Worm (Caenorhabditis elegans) whole organism, young adult: ENCODE measurements around the gene spp-18.

ENCODE experiments used
- F33H1.4 ChIP-seq: fragments of 200-800 bp; sonication (Bioruptor generic); IDR thresholded peaks from 2 replicates; pipeline ENCODE4 v1.3.6; 2022; ENCODE audit warnings: missing genetic modification reagents, missing genetic modification characterization, missing compliant biosample characterization
- F49E8.2 ChIP-seq: sonication (generic microtip); optimal IDR thresholded peaks from 3 replicates; lab custom pipeline; 2017; ENCODE audit warnings: missing genetic modification characterization, mild to moderate bottlenecking, missing compliant biosample characterization, antibody characterized with exemption, moderate library complexity; ENCODE audit not compliant: insufficient read depth
- F57A8.1 ChIP-seq: fragments of 200-800 bp; sonication (Bioruptor generic); optimal IDR thresholded peaks from 2 replicates; lab custom pipeline; 2018; ENCODE audit warnings: mild to moderate bottlenecking, missing genetic modification characterization, moderate library complexity, missing compliant biosample characterization
- T26A5.8 ChIP-seq: sonication (generic microtip); optimal IDR thresholded peaks from 2 replicates; lab custom pipeline; 2016; ENCODE audit warnings: missing genetic modification characterization, missing compliant biosample characterization
- Y53G8AR.9 ChIP-seq: fragments of 200-800 bp; sonication (Bioruptor generic); conservative IDR thresholded peaks from 2 replicates; pipeline ENCODE4 v1.3.6; 2022; ENCODE audit warnings: missing genetic modification reagents, missing genetic modification characterization, missing compliant biosample characterization
- Y56A3A.18 ChIP-seq: fragments of 200-800 bp; sonication (Bioruptor generic); IDR thresholded peaks from 2 replicates; pipeline ENCODE4 v1.3.6; 2022; ENCODE audit warnings: missing genetic modification reagents, missing genetic modification characterization, missing compliant biosample characterization
- Y79H2A.3 ChIP-seq: fragments of 200-800 bp; sonication (Bioruptor generic); conservative IDR thresholded peaks from 2 replicates; pipeline ENCODE4 v1.3.6; 2022; ENCODE audit warnings: missing genetic modification reagents, missing genetic modification characterization, missing compliant biosample characterization
- attf-5 ChIP-seq: fragments of 200-800 bp; sonication (Bioruptor generic); optimal IDR thresholded peaks from 2 replicates; lab custom pipeline; 2018; ENCODE audit warnings: mild to moderate bottlenecking, missing genetic modification characterization, missing compliant biosample characterization
- bed-1 ChIP-seq: fragments of 200-800 bp; sonication (Bioruptor generic); IDR thresholded peaks from 2 replicates; pipeline ENCODE4 v1.3.6; 2022; ENCODE audit warnings: missing genetic modification reagents, missing genetic modification characterization, missing compliant biosample characterization
- ccch-3 ChIP-seq: fragments of 200-800 bp; sonication (Bioruptor generic); optimal IDR thresholded peaks from 2 replicates; lab custom pipeline; 2018; ENCODE audit warnings: mild to moderate bottlenecking, missing genetic modification characterization, missing compliant biosample characterization
- cebp-1 ChIP-seq, 2 experiments: fragments of 200-800 bp in 1 of 2; sonication (Bioruptor generic) in 1 of 2; sonication (generic microtip) in 1 of 2; IDR thresholded peaks in 1 of 2; optimal IDR thresholded peaks in 1 of 2; 2 replicates each; pipeline versions ENCODE4 v1.3.6 to Lab custom; 2017 to 2022; ENCODE audit warnings: missing compliant biosample characterization in 2 of 2, missing genetic modification characterization in 2 of 2, mild to moderate bottlenecking in 1 of 2, missing genetic modification reagents in 1 of 2, moderate library complexity in 1 of 2
- ceh-40 ChIP-seq: fragments of 200-800 bp; sonication (Bioruptor generic); IDR thresholded peaks from 2 replicates; pipeline ENCODE4 v1.3.6; 2022; ENCODE audit warnings: missing genetic modification characterization, missing compliant biosample characterization
- chd-7 ChIP-seq: sonication (generic microtip); optimal IDR thresholded peaks from 2 replicates; lab custom pipeline; 2016; ENCODE audit warnings: mild to moderate bottlenecking, missing genetic modification characterization, moderate library complexity, missing compliant biosample characterization
- egl-44 ChIP-seq: fragments of 200-800 bp; sonication (Bioruptor generic); IDR thresholded peaks from 2 replicates; pipeline ENCODE4 v1.3.6; 2022; ENCODE audit warnings: missing genetic modification reagents, missing genetic modification characterization, missing compliant biosample characterization
- egrh-3 ChIP-seq: fragments of 200-800 bp; sonication (Bioruptor generic); IDR thresholded peaks from 2 replicates; pipeline ENCODE4 v1.3.6; 2022; ENCODE audit warnings: missing genetic modification reagents, missing genetic modification characterization, missing compliant biosample characterization
- hsf-1 ChIP-seq: fragments of 200-800 bp; sonication (Bioruptor generic); IDR thresholded peaks from 2 replicates; pipeline ENCODE4 v1.3.6; 2022; ENCODE audit warnings: missing genetic modification reagents, missing genetic modification characterization, missing compliant biosample characterization
- let-607 ChIP-seq, 2 experiments: fragments of 200-800 bp in 1 of 2; sonication (Bioruptor generic) in 1 of 2; sonication (generic microtip) in 1 of 2; optimal IDR thresholded peaks; 2 replicates each; lab custom pipeline; 2016 to 2018; ENCODE audit warnings: mild to moderate bottlenecking in 2 of 2, missing compliant biosample characterization in 2 of 2, missing genetic modification characterization in 2 of 2, moderate library complexity in 2 of 2, missing genotype in 1 of 2
- lin-26 ChIP-seq: fragments of 200-800 bp; sonication (Bioruptor generic); IDR thresholded peaks from 2 replicates; pipeline ENCODE4 v1.3.6; 2022; ENCODE audit warnings: missing genetic modification reagents, missing genetic modification characterization, missing compliant biosample characterization
- mcd-1 ChIP-seq: fragments of 200-800 bp; sonication (Bioruptor generic); IDR thresholded peaks from 2 replicates; pipeline ENCODE4 v1.3.6; 2022; ENCODE audit warnings: missing genetic modification reagents, missing genetic modification characterization, missing compliant biosample characterization
- nhr-179 ChIP-seq: sonication (generic microtip); optimal IDR thresholded peaks from 2 replicates; lab custom pipeline; 2016; ENCODE audit warnings: mild to moderate bottlenecking, missing genetic modification characterization, missing compliant biosample characterization
- nhr-80 ChIP-seq: sonication (generic microtip); optimal IDR thresholded peaks from 2 replicates; lab custom pipeline; 2016; ENCODE audit warnings: missing genetic modification characterization, missing compliant biosample characterization
- pbrm-1 ChIP-seq: fragments of 200-800 bp; sonication (Bioruptor generic); IDR thresholded peaks from 2 replicates; pipeline ENCODE4 v1.3.6; 2022; ENCODE audit warnings: missing genetic modification reagents, missing genetic modification characterization, missing compliant biosample characterization
- rcor-1 ChIP-seq: fragments of 200-800 bp; sonication (Bioruptor generic); IDR thresholded peaks from 2 replicates; pipeline ENCODE4 v1.3.6; 2022; ENCODE audit warnings: missing genetic modification reagents, missing genetic modification characterization, missing compliant biosample characterization
- sdz-38 ChIP-seq: sonication (generic microtip); optimal IDR thresholded peaks from 2 replicates; lab custom pipeline; 2016; ENCODE audit warnings: missing genotype, missing genetic modification characterization, missing compliant biosample characterization
- snpc-1.1 ChIP-seq: sonication (generic microtip); optimal IDR thresholded peaks from 2 replicates; lab custom pipeline; 2017; ENCODE audit warnings: missing genetic modification characterization, mild to moderate bottlenecking, missing compliant biosample characterization, antibody characterized with exemption, moderate library complexity, missing genotype, missing genetic modification reagents; ENCODE audit not compliant: insufficient read depth
- snpc-3.4 ChIP-seq: sonication (generic microtip); optimal IDR thresholded peaks from 2 replicates; lab custom pipeline; 2017; ENCODE audit warnings: missing genetic modification characterization, mild to moderate bottlenecking, missing compliant biosample characterization, antibody characterized with exemption, moderate library complexity, missing genotype, missing genetic modification reagents
- xnd-1 ChIP-seq: sonication (generic microtip); optimal IDR thresholded peaks from 2 replicates; lab custom pipeline; 2016; ENCODE audit warnings: missing genotype, missing genetic modification reagents, missing genetic modification characterization, missing compliant biosample characterization
- ztf-26 ChIP-seq: sonication (generic microtip); optimal IDR thresholded peaks from 2 replicates; lab custom pipeline; 2017; ENCODE audit warnings: missing genetic modification characterization, missing compliant biosample characterization
- ztf-28 ChIP-seq: fragments of 200-800 bp; sonication (Bioruptor generic); IDR thresholded peaks from 2 replicates; pipeline ENCODE4 v1.3.6; 2022; ENCODE audit warnings: missing genetic modification reagents, missing genetic modification characterization, missing compliant biosample characterization
- ztf-3 ChIP-seq: fragments of 200-800 bp; sonication (Bioruptor generic); optimal IDR thresholded peaks from 2 replicates; lab custom pipeline; 2018; ENCODE audit warnings: mild to moderate bottlenecking, missing genetic modification characterization, missing compliant biosample characterization

Gene spp-18

DNA sequence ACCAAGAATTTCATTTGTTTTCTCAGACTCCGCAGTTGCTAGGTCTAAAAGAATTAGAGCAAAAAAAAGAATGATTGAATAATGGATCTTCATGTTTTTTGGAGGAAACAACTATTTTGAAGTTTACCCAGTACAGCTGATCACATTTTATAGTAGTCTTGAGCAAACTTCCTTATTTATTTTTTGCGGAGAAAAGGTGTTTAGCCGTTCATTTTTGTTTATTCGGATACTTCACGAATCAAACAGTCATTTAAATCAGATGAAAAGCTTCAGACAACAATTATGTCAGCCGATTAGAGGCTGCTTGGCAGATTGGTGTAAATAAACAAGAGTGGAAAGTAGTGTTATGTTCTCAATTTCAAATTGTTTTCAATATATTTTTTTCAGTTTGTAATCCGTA lies 30.8 kb downstream of the spp-18 start, which contains the start of gene W09C2.8 (continued):
- no peak for TF ChIP-seq Y53G8AR.9 (GFP tag; lab: Robert Waterston, UW)

DNA sequence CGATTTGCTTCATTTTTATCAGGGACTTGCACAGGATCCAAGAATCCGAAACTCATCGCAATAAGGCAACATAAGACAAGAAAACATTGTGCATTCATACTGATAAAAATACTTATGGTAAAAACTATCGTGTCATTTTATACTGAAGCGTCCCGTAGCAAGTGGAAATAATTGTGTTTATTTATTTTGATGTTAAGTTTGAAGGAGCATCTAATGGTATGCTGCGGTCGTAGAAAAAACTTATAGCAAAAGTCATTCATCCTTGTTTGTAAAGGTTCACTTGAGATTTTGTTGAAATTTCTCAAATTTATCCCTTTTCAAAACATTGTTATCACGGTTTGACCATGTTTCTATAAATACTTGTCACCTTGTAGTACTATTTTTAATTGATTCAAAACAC lies 31.5 kb downstream of the spp-18 start, which contains the start of gene W09C2.10:
Gene W09C2.10 (minus strand): TSS at position 101 of the 400 bp plus-strand sequence.
- no peak for TF ChIP-seq Y79H2A.3 (GFP tag; lab: Robert Waterston, UW)
- TF ChIP-seq, all 124 proteins: peak for 0

- TF ChIP-seq attf-5, result peak; percentile 3
- TF ChIP-seq mcd-1 (GFP tag; lab: Robert Waterston, UW), result no peak
- no peak for TF ChIP-seq ztf-26 (tag; lab: Kevin White, UChicago)
- TF ChIP-seq nhr-80 (tag; lab: Kevin White, UChicago), result peak; percentile 36
- TF ChIP-seq cebp-1 (GFP tag; IDR thresholded peaks at IDR 0.05; lab: Robert Waterston, UW), result no peak
- TF ChIP-seq cebp-1 (tag; optimal IDR thresholded peaks at IDR 0.05; lab: Kevin White, UChicago), result peak; percentile 3
Measured at ce11 chrIV:9625829-9626228, 32.3 kb downstream of the spp-18 start.

ce11 chrIV:9627033-9627432 lies 33.5 kb downstream of the spp-18 start:
- no peak for TF ChIP-seq xnd-1 (tag; lab: Kevin White, UChicago)
- TF ChIP-seq egl-44 (GFP tag; lab: Robert Waterston, UW), result no peak
- no peak for TF ChIP-seq rcor-1 (GFP tag; lab: Robert Waterston, UW)
- no peak for TF ChIP-seq F49E8.2
- TF ChIP-seq Y56A3A.18 (GFP tag; lab: Robert Waterston, UW), result no peak
- TF ChIP-seq Y79H2A.3 (GFP tag; lab: Robert Waterston, UW), result no peak
- TF ChIP-seq ztf-3 (GFP tag; lab: Kevin White, UChicago), result no peak
- TF ChIP-seq pbrm-1 (GFP tag; lab: Robert Waterston, UW), result no peak
- no peak for TF ChIP-seq cebp-1 (GFP tag; IDR thresholded peaks at IDR 0.05; lab: Robert Waterston, UW)
- TF ChIP-seq cebp-1 (tag; optimal IDR thresholded peaks at IDR 0.05; lab: Kevin White, UChicago), result no peak
- TF ChIP-seq, all 124 proteins: peak for 0

DNA sequence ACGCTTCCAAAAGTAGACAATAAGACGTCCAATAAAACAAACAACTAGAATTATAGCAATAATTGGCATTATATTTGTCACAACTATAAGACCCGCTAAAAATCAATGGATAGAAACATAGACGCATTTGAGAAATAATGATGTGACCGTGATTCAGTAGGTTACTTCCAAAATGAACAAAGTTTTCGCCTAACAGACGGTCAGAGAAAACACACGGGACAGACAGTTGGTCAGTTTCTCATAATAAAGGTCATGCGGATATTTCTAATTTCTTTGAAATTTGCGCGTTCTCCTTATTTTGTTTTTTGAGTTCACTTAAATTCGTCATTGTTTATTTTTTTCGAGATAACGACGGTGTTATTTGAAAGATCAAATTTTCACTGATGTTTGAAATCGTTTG lies 38.1 kb downstream of the spp-18 start:
- TF ChIP-seq F49E8.2, result no peak
- 0 out of 2 replicates have a peak, but pooled peaks have one; percentile 12 for TF ChIP-seq lin-26 (GFP tag; lab: Robert Waterston, UW)
- TF ChIP-seq chd-7 (tag; lab: Kevin White, UChicago), result no peak
- TF ChIP-seq, all 124 proteins: peak for 1

DNA sequence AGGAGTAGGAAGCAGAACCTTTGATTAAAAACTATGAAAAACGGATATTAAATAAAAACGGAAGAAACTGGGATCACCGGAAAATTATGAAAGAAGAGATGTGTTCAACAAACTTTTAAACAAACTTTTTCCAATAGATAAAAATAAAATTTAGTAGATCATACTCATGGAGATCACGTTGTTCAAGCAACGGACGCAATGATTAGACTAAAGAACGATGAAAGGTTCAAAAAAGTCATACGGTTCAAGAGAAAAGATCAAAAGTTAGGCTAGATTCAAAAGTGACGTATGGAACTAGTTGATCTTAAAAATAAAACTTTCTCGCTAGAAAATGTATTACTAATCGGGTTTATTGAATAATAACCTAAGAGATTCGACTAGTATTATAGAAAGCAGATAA lies 38.6 kb downstream of the spp-18 start:
- TF ChIP-seq F57A8.1 (GFP tag; lab: Kevin White, UChicago) (no peak), F33H1.4 (no peak), rcor-1 (GFP tag; lab: Robert Waterston, UW) (no peak), mcd-1 (GFP tag; lab: Robert Waterston, UW) (no peak), ztf-28 (no peak)

ce11 chrIV:9632966-9633494 lies 39.5 kb downstream of the spp-18 start:
- TF ChIP-seq ceh-40 (GFP tag; lab: Robert Waterston, UW) (no peak), snpc-3.4 (tag; lab: Kevin White, UChicago) (no peak), bed-1 (GFP tag; lab: Robert Waterston, UW) (no peak), xnd-1 (tag; lab: Kevin White, UChicago) (no peak), ccch-3 (no peak), snpc-1.1 (tag; lab: Kevin White, UChicago) (no peak), T26A5.8 (no peak), let-607 (tag; optimal IDR thresholded peaks at IDR 0.05; lab: Kevin White, UChicago) (no peak), hsf-1 (GFP tag; lab: Robert Waterston, UW) (no peak), egrh-3 (GFP tag; lab: Robert Waterston, UW) (no peak), nhr-179 (tag; lab: Kevin White, UChicago) (no peak), pbrm-1 (GFP tag; lab: Robert Waterston, UW) (no peak), nhr-80 (tag; lab: Kevin White, UChicago) (no peak), sdz-38 (tag; lab: Kevin White, UChicago) (no peak)
- TF ChIP-seq, all 124 proteins: peak for 0
